Fruit fly (Drosophila melanogaster): ENCODE results near the gene Sem1.

DNA sequence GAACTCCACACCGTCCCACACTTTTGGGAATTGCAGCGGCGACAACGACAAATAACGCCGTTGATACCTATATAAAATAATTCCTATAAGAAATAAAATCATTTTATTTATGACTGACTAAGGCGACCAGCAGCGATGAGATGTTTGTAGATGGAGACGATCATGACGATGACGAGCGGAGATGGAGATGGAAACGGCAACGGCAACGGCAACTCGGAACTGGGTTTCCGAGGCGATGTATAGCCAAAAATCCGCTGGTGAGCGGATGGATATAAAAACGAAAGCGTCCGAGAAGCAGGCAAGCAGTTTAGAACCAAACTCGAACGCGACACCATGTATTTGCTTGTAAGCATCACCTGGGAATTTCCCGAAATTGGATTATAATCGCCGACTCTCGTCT, 42.4 kb upstream of the Sem1 start, which contains the start of gene Pcp:
- TF ChIP-seq CG8478 (optimal IDR thresholded peaks at IDR 0.05) (no peak), CTCF (optimal IDR thresholded peaks at IDR 0.05) (no peak)
